Fruit fly (Drosophila melanogaster) whole organism, pupa: Measurements from ENCODE around the gene Obp99d.
A peak's percentile ranks its signal among the peaks of the same experiment; 100 is the strongest.

Experiments
- CG10348 ChIP-seq: fragments of 200-800 bp; sonication (Bioruptor generic); IDR thresholded peaks from 2 replicates; pipeline ENCODE4 v1.3.6; 2022; ENCODE audit warnings: missing biosample characterization, missing genetic modification characterization
- CG12605 ChIP-seq: fragments of 200-800 bp; sonication (Bioruptor generic); IDR thresholded peaks from 2 replicates; pipeline ENCODE4 v1.3.6; 2022; ENCODE audit warnings: missing biosample characterization, missing genetic modification characterization
- CG13204 ChIP-seq: fragments of 200-800 bp; sonication (Bioruptor generic); optimal IDR thresholded peaks from 2 replicates; lab custom pipeline; 2018; ENCODE audit warnings: missing biosample characterization, mild to moderate bottlenecking, missing genetic modification characterization, moderate library complexity
- CG14655 ChIP-seq: fragments of 200-800 bp; sonication (Bioruptor generic); optimal IDR thresholded peaks from 3 replicates; lab custom pipeline; 2017; ENCODE audit warnings: mild to moderate bottlenecking, missing biosample characterization, missing genetic modification reagents, missing genetic modification characterization
- CG15710 ChIP-seq: fragments of 200-800 bp; sonication (Bioruptor generic); optimal IDR thresholded peaks from 2 replicates; lab custom pipeline; 2018; ENCODE audit warnings: missing biosample characterization, mild to moderate bottlenecking, missing genetic modification characterization, moderate library complexity
- CG17806 ChIP-seq: fragments of 200-800 bp; sonication (Bioruptor generic); optimal IDR thresholded peaks from 2 replicates; lab custom pipeline; 2018; ENCODE audit warnings: missing biosample characterization, mild to moderate bottlenecking, missing genetic modification characterization, moderate library complexity
- CG32121 ChIP-seq: fragments of 200-800 bp; sonication (Bioruptor generic); IDR thresholded peaks from 2 replicates; pipeline ENCODE4 v1.3.6; 2022; ENCODE audit warnings: missing biosample characterization, missing genetic modification characterization
- CG34367 ChIP-seq: fragments of 200-800 bp; sonication (Bioruptor generic); optimal IDR thresholded peaks from 2 replicates; lab custom pipeline; 2018; ENCODE audit warnings: missing biosample characterization, mild to moderate bottlenecking, missing genetic modification characterization
- CG4496 ChIP-seq: fragments of 200-800 bp; sonication (Bioruptor generic); IDR thresholded peaks from 3 replicates; pipeline ENCODE4 v1.3.6; 2022; ENCODE audit warnings: missing biosample characterization, missing genetic modification characterization
- CG8159 ChIP-seq: fragments of 200-800 bp; sonication (Bioruptor generic); optimal IDR thresholded peaks from 3 replicates; lab custom pipeline; 2018; ENCODE audit warnings: missing biosample characterization, mild to moderate bottlenecking, missing genetic modification characterization, moderate library complexity
- CG8301 ChIP-seq: fragments of 200-800 bp; sonication (Bioruptor generic); optimal IDR thresholded peaks from 2 replicates; lab custom pipeline; 2018; ENCODE audit warnings: missing biosample characterization, mild to moderate bottlenecking, missing genetic modification characterization
- CG9948 ChIP-seq: fragments of 200-800 bp; sonication (Bioruptor generic); optimal IDR thresholded peaks from 2 replicates; lab custom pipeline; 2018; ENCODE audit warnings: missing biosample characterization, mild to moderate bottlenecking, missing genetic modification characterization, moderate library complexity
- D1 ChIP-seq: fragments of 200-800 bp; sonication (Bioruptor generic); optimal IDR thresholded peaks from 2 replicates; lab custom pipeline; 2018; ENCODE audit warnings: missing biosample characterization, mild to moderate bottlenecking, missing genetic modification characterization, moderate library complexity
- EcR ChIP-seq: fragments of 200-800 bp; sonication (Bioruptor generic); optimal IDR thresholded peaks from 3 replicates; lab custom pipeline; 2019; ENCODE audit warnings: missing biosample characterization, missing genetic modification characterization, mild to moderate bottlenecking, moderate library complexity, missing genetic modification reagents
- Ets98B ChIP-seq: fragments of 200-800 bp; sonication (Bioruptor generic); IDR thresholded peaks from 2 replicates; pipeline ENCODE4 v1.3.6; 2022; ENCODE audit warnings: missing biosample characterization, missing genetic modification characterization
- Pif1A ChIP-seq: fragments of 200-800 bp; sonication (Bioruptor generic); optimal IDR thresholded peaks from 3 replicates; lab custom pipeline; 2016; ENCODE audit warnings: missing biosample characterization, missing genetic modification characterization
- Pif1B ChIP-seq: fragments of 200-800 bp; sonication (Bioruptor generic); optimal IDR thresholded peaks from 3 replicates; lab custom pipeline; 2016; ENCODE audit warnings: missing biosample characterization, missing genetic modification characterization
- Snoo ChIP-seq: fragments of 200-800 bp; sonication (Bioruptor generic); optimal IDR thresholded peaks from 3 replicates; lab custom pipeline; 2017; ENCODE audit warnings: missing biosample characterization, mild to moderate bottlenecking, missing genetic modification characterization, inconsistent platforms
- fd96Ca ChIP-seq: fragments of 200-800 bp; sonication (Bioruptor generic); IDR thresholded peaks from 3 replicates; pipeline ENCODE4 v1.3.6; 2022; ENCODE audit warnings: missing biosample characterization, missing genetic modification characterization
- gl ChIP-seq: fragments of 200-800 bp; sonication (Bioruptor generic); optimal IDR thresholded peaks from 2 replicates; lab custom pipeline; 2018; ENCODE audit warnings: missing biosample characterization, mild to moderate bottlenecking, missing genetic modification characterization
- rn ChIP-seq: fragments of 200-800 bp; sonication (Bioruptor generic); IDR thresholded peaks from 2 replicates; pipeline ENCODE4 v1.3.6; 2022; ENCODE audit warnings: missing biosample characterization, missing genetic modification characterization

The Obp99d gene

dm6 chr3R:29682152-29682600 lies 32.1 kb upstream of the Obp99d start, which contains the start of the genes CG7582 and Gycalpha99B:
TSS of gene CG7582 (minus strand) at chr3R:29682278.
TSS of gene Gycalpha99B (plus strand) at chr3R:29682503.
- peak; percentile 44 for TF ChIP-seq CG8301
- no peak for TF ChIP-seq gl (tag; lab: Kevin White, UChicago)
- no peak for TF ChIP-seq CG17806 (tag; lab: Kevin White, UChicago)
- TF ChIP-seq CG32121 (GFP tag; lab: Robert Waterston, UW) = peak; percentile 30; the same call in 1 of the 2 replicates
- no peak for TF ChIP-seq rn (GFP tag; lab: Robert Waterston, UW)
- no peak for TF ChIP-seq CG34367 (tag; lab: Kevin White, UChicago)
- peak; percentile 64 for TF ChIP-seq Ets98B
- TF ChIP-seq D1 = no peak
- TF ChIP-seq Snoo (tag; lab: Kevin White, UChicago) = no peak
- no peak for TF ChIP-seq CG15710 (tag; lab: Kevin White, UChicago)
- TF ChIP-seq CG9948 = no peak
- no peak; the same call in 2 of the 3 replicates for TF ChIP-seq fd96Ca
- TF ChIP-seq CG13204 = no peak
- TF ChIP-seq CG4496 (GFP tag; lab: Robert Waterston, UW) = peak; percentile 76
- peak; percentile 32 for TF ChIP-seq CG14655 (GFP tag; lab: Kevin White, UChicago)
- TF ChIP-seq CG12605 (GFP tag; lab: Robert Waterston, UW) = peak; percentile 92
- no peak for TF ChIP-seq CG8159
- no peak for TF ChIP-seq Pif1A (GFP tag; lab: Kevin White, UChicago)
- TF ChIP-seq CG10348 (GFP tag; lab: Robert Waterston, UW) = no peak
- no peak for TF ChIP-seq Pif1B
- peak; percentile 74 for TF ChIP-seq EcR (GFP tag; lab: Kevin White, UChicago)

DNA sequence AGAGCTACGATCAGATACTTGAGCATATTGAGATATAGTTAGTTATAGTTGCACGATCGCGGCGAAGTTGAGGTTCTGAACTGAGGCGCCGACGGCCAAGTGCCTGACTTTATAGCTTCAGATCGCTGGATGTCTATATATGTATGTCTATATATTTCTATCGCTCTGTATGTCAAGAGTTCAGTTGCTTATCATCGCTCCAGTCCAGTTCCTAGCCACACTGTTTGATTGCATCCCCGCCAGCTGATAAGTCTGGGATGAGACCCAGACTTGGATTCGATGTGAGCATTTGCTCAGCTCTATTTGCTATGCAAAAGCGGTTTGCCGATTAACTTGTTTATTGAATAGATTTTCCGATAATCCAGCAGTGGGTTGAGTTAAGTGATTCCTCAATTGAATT lies 27.6 kb upstream of the Obp99d start:
- TF ChIP-seq gl (tag; lab: Kevin White, UChicago) (no peak), Pif1B (no peak), D1 (no peak), CG34367 (tag; lab: Kevin White, UChicago) (no peak), CG15710 (tag; lab: Kevin White, UChicago) (no peak), CG8159 (no peak), Pif1A (GFP tag; lab: Kevin White, UChicago) (no peak), CG12605 (GFP tag; lab: Robert Waterston, UW) (no peak), EcR (GFP tag; lab: Kevin White, UChicago) (no peak), CG17806 (tag; lab: Kevin White, UChicago) (no peak), rn (GFP tag; lab: Robert Waterston, UW) (no peak)

dm6 chr3R:29689211-29689610 lies 25.1 kb upstream of the Obp99d start, which contains the start of gene Obp99c:
TSS of gene Obp99c (minus strand) at chr3R:29689311.
- TF ChIP-seq CG8159 (no peak), Pif1A (GFP tag; lab: Kevin White, UChicago) (no peak), CG32121 (GFP tag; lab: Robert Waterston, UW) (no peak), CG15710 (tag; lab: Kevin White, UChicago) (no peak), CG10348 (GFP tag; lab: Robert Waterston, UW) (no peak), Pif1B (no peak)

- 0 out of 3 replicates have a peak, but pooled peaks have one; percentile 21 for TF ChIP-seq CG4496 (GFP tag; lab: Robert Waterston, UW)
- TF ChIP-seq CG9948 = peak; percentile 8
- TF ChIP-seq CG14655 (GFP tag; lab: Kevin White, UChicago) = peak; percentile 11
- no peak for TF ChIP-seq Snoo (tag; lab: Kevin White, UChicago)
- TF ChIP-seq CG8159 = peak; percentile 46
- TF ChIP-seq fd96Ca = 0 out of 3 replicates have a peak, but pooled peaks have one; percentile 28
Observed at dm6 chr3R:29689833-29690538, 24.3 kb upstream of the Obp99d start.

- TF ChIP-seq CG4496 (GFP tag; lab: Robert Waterston, UW) (no peak), CG12605 (GFP tag; lab: Robert Waterston, UW) (no peak), D1 (no peak), CG15710 (tag; lab: Kevin White, UChicago) (peak; percentile 62), CG17806 (tag; lab: Kevin White, UChicago) (peak; percentile 60), CG9948 (peak; percentile 57), CG14655 (GFP tag; lab: Kevin White, UChicago) (peak; percentile 49), Ets98B (peak; percentile 29), CG32121 (GFP tag; lab: Robert Waterston, UW) (no peak), EcR (GFP tag; lab: Kevin White, UChicago) (no peak), CG8159 (peak; percentile 77), CG8301 (peak; percentile 40), gl (tag; lab: Kevin White, UChicago) (no peak), rn (GFP tag; lab: Robert Waterston, UW) (no peak), CG34367 (tag; lab: Kevin White, UChicago) (peak; percentile 57), CG13204 (no peak), Snoo (tag; lab: Kevin White, UChicago) (no peak), fd96Ca (no peak), Pif1A (GFP tag; lab: Kevin White, UChicago) (peak; percentile 54), Pif1B (peak; percentile 1), CG10348 (GFP tag; lab: Robert Waterston, UW) (no peak)
Observed at dm6 chr3R:29690539-29690852, 23.8 kb upstream of the Obp99d start.

DNA sequence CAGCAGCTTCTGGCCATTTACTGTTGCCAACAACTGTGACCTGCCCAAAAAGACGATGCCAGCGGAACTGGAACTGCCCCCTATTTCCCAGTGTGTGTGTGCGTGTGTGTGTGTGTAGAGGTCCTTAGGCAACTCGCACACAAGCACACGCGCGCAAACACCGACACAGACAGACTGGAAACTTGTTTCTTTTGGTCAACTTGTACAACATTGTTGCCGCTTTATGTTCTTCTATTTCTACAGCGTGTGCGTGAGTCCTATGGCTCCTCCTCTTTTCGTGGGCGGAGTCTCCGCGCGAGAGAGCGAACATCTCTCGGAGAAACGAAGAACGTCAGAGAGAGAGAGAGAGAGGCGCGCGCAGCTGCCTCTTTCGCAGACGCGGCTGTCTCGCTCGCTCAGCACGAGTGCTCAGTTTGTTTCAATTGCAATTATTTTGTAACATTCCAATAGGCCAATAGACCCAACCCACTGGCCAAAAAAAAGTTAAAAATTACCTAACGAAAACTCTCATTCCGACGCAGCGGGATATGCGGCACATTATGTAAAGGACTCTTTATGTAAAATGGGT lies 23.3 kb upstream of the Obp99d start:
- TF ChIP-seq CG4496 (GFP tag; lab: Robert Waterston, UW) (peak; percentile 47; the same call in 1 of the 3 replicates), CG15710 (tag; lab: Kevin White, UChicago) (no peak), CG8301 (no peak), CG14655 (GFP tag; lab: Kevin White, UChicago) (no peak), rn (GFP tag; lab: Robert Waterston, UW) (no peak), CG13204 (no peak), CG9948 (no peak), CG12605 (GFP tag; lab: Robert Waterston, UW) (no peak), CG34367 (tag; lab: Kevin White, UChicago) (no peak), CG32121 (GFP tag; lab: Robert Waterston, UW) (no peak), fd96Ca (peak; percentile 10; the same call in 1 of the 3 replicates), Ets98B (no peak), EcR (GFP tag; lab: Kevin White, UChicago) (no peak), CG10348 (GFP tag; lab: Robert Waterston, UW) (no peak), gl (tag; lab: Kevin White, UChicago) (no peak)
